Worm (Caenorhabditis elegans) whole organism, L4/young adult: Measurements from ENCODE around the gene cnt-2.

Experiments used
- W03F9.2 ChIP-seq: fragments of 150-350 bp; optimal IDR thresholded peaks from 2 replicates; lab custom pipeline; 2014; ENCODE audit warnings: missing biosample characterization, missing genetic modification characterization
- him-1 ChIP-seq: sonication (generic microtip); optimal IDR thresholded peaks from 2 replicates; lab custom pipeline; 2016; ENCODE audit warnings: missing genotype, missing genetic modification reagents, missing genetic modification characterization, missing compliant biosample characterization

ce11 chrIII:10608161-10608560 is 46.7 kb upstream of the cnt-2 start:
- TF ChIP-seq him-1 (tag; lab: Kevin White, UChicago) (no peak), W03F9.2 (tag; lab: Kevin White, UChicago) (no peak)
